Worm (Caenorhabditis elegans) whole organism, L1 larva: ENCODE data around the gene T27E7.5.
"Not testable (repeated sequence)": the region's sequence is repeated elsewhere in the genome, so short reads cannot be mapped to it uniquely, and the experiment has no call there.

Experiments used
- Y116A8C.19 ChIP-seq: sonication (generic microtip); optimal IDR thresholded peaks from 2 replicates; lab custom pipeline; 2016; ENCODE audit warnings: missing compliant biosample characterization, missing genetic modification characterization, borderline replicate concordance
- aha-1 ChIP-seq: fragments of 150-350 bp; optimal IDR thresholded peaks from 2 replicates; lab custom pipeline; 2014; ENCODE audit warnings: missing biosample characterization, missing genetic modification characterization
- blmp-1 ChIP-seq: fragments of 150-350 bp; optimal IDR thresholded peaks from 2 replicates; lab custom pipeline; 2014; ENCODE audit warnings: missing biosample characterization, missing genetic modification characterization
- ceh-8 ChIP-seq: fragments of 200-800 bp; sonication (Bioruptor generic); optimal IDR thresholded peaks from 2 replicates; lab custom pipeline; 2018; ENCODE audit warnings: mild to moderate bottlenecking, missing genetic modification characterization, moderate library complexity, missing compliant biosample characterization
- dsc-1 ChIP-seq: sonication (generic microtip); optimal IDR thresholded peaks from 2 replicates; lab custom pipeline; 2016; ENCODE audit warnings: mild to moderate bottlenecking, missing genetic modification characterization, missing compliant biosample characterization
- efl-1 ChIP-seq, 4 experiments: fragments of 150-350 bp; optimal IDR thresholded peaks in 3 of 4; peaks in 1 of 4; 1 replicate in 1 of 4; 2 replicates in 3 of 4; lab custom pipeline; 2014; ENCODE audit warnings: missing biosample characterization in 2 of 4, missing genetic modification characterization in 2 of 4, missing genetic modification reagents in 2 of 4
- efl-3 ChIP-seq: fragments of 200-800 bp; sonication (Bioruptor generic); optimal IDR thresholded peaks from 2 replicates; lab custom pipeline; 2018; ENCODE audit warnings: mild to moderate bottlenecking, missing genetic modification characterization, missing compliant biosample characterization
- elt-2 ChIP-seq: sonication (generic microtip); optimal IDR thresholded peaks from 2 replicates; lab custom pipeline; 2016; ENCODE audit warnings: missing genetic modification characterization, mild to moderate bottlenecking, inconsistent platforms, missing compliant biosample characterization, missing genetic modification reagents
- fkh-10 ChIP-seq: sonication (generic microtip); optimal IDR thresholded peaks from 2 replicates; lab custom pipeline; 2017; ENCODE audit warnings: missing biosample characterization, missing genetic modification reagents, missing genetic modification characterization
- fkh-4 ChIP-seq: sonication (generic microtip); optimal IDR thresholded peaks from 2 replicates; lab custom pipeline; 2016; ENCODE audit warnings: missing compliant biosample characterization, missing genetic modification characterization, borderline replicate concordance
- fkh-8 ChIP-seq: sonication (generic microtip); optimal IDR thresholded peaks from 2 replicates; lab custom pipeline; 2016; ENCODE audit warnings: mild to moderate bottlenecking, missing genetic modification characterization, missing compliant biosample characterization
- fos-1 ChIP-seq: fragments of 150-350 bp; optimal IDR thresholded peaks from 2 replicates; lab custom pipeline; 2014; ENCODE audit warnings: missing biosample characterization, missing genetic modification characterization
- hlh-4 ChIP-seq: sonication (generic microtip); optimal IDR thresholded peaks from 2 replicates; lab custom pipeline; 2016; ENCODE audit warnings: mild to moderate bottlenecking, missing genetic modification characterization, missing compliant biosample characterization
- jun-1 ChIP-seq: fragments of 150-350 bp; optimal IDR thresholded peaks from 2 replicates; lab custom pipeline; 2014; ENCODE audit warnings: missing biosample characterization, missing genetic modification reagents, missing genetic modification characterization
- lin-39 ChIP-seq: fragments of 150-350 bp; optimal IDR thresholded peaks from 2 replicates; lab custom pipeline; 2014; ENCODE audit warnings: missing biosample characterization, missing genetic modification reagents, missing genetic modification characterization
- lsy-2 ChIP-seq, 2 experiments: fragments of 150-350 bp; optimal IDR thresholded peaks; 2 replicates each; lab custom pipeline; 2014; ENCODE audit warnings: missing biosample characterization in 2 of 2, missing genetic modification characterization in 2 of 2
- mep-1 ChIP-seq: fragments of 150-350 bp; optimal IDR thresholded peaks from 2 replicates; lab custom pipeline; 2014; ENCODE audit warnings: missing biosample characterization, missing genetic modification characterization
- nhr-47 ChIP-seq: sonication (generic microtip); optimal IDR thresholded peaks from 2 replicates; lab custom pipeline; 2016; ENCODE audit warnings: mild to moderate bottlenecking, missing genetic modification characterization, moderate library complexity, missing compliant biosample characterization
- nhr-71 ChIP-seq: sonication (generic microtip); optimal IDR thresholded peaks from 2 replicates; lab custom pipeline; 2016; ENCODE audit warnings: mild to moderate bottlenecking, missing genetic modification characterization, moderate library complexity, missing compliant biosample characterization
- nhr-77 ChIP-seq: fragments of 150-350 bp; optimal IDR thresholded peaks from 2 replicates; lab custom pipeline; 2014; ENCODE audit warnings: missing biosample characterization, missing genetic modification characterization
- nhr-84 ChIP-seq: sonication (generic microtip); optimal IDR thresholded peaks from 2 replicates; lab custom pipeline; 2017; ENCODE audit warnings: missing biosample characterization, missing genetic modification characterization
- skn-1 ChIP-seq: fragments of 150-350 bp; optimal IDR thresholded peaks from 2 replicates; lab custom pipeline; 2014; ENCODE audit warnings: missing biosample characterization, missing genetic modification characterization
- snu-23 ChIP-seq: sonication (generic microtip); optimal IDR thresholded peaks from 2 replicates; lab custom pipeline; 2016; ENCODE audit warnings: missing genetic modification characterization, missing compliant biosample characterization
- sup-37 ChIP-seq: fragments of 200-800 bp; sonication (Bioruptor generic); optimal IDR thresholded peaks from 2 replicates; lab custom pipeline; 2018; ENCODE audit warnings: mild to moderate bottlenecking, missing genetic modification characterization, missing compliant biosample characterization
- swsn-7 ChIP-seq: sonication (generic microtip); optimal IDR thresholded peaks from 2 replicates; lab custom pipeline; 2016; ENCODE audit warnings: missing genetic modification characterization, missing compliant biosample characterization
- tbx-2 ChIP-seq: sonication (generic microtip); optimal IDR thresholded peaks from 2 replicates; lab custom pipeline; 2016; ENCODE audit warnings: missing genetic modification characterization, missing compliant biosample characterization
- unc-30 ChIP-seq: sonication (generic microtip); optimal IDR thresholded peaks from 2 replicates; lab custom pipeline; 2017; ENCODE audit warnings: missing biosample characterization, missing genetic modification characterization
- unc-98 ChIP-seq: fragments of 200-800 bp; sonication (Bioruptor generic); IDR thresholded peaks from 2 replicates; pipeline ENCODE4 v1.3.6; 2022; ENCODE audit warnings: missing genetic modification characterization, missing compliant biosample characterization
- vab-15 ChIP-seq: sonication (generic microtip); optimal IDR thresholded peaks from 2 replicates; lab custom pipeline; 2017; ENCODE audit warnings: missing genotype, mild to moderate bottlenecking, missing genetic modification characterization, missing compliant biosample characterization
- ztf-11 ChIP-seq, 2 experiments: sonication (generic microtip); optimal IDR thresholded peaks; 2 replicates each; lab custom pipeline; 2016 to 2017; ENCODE audit warnings: missing genetic modification characterization in 2 of 2, missing biosample characterization in 1 of 2, missing compliant biosample characterization in 1 of 2

T27E7.5 gene

DNA sequence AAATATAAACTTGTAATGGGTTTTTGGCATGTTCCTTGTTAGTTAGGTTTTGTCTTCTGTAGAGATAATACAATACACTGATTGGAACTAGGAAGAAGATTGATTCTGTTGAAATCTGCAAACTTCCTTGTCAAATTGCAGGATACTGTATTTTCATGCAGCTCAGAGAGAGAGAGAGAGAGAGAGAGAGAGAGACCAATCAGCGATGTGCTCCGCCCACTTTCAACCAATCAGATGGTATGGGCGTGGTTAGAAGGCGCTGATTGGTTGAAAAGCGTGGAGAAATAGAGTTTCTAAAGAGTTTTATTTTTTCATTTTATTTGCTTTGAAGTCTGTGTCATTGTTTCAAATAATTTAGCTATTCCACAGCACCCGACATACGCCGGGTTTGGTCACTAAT is 10.3 kb downstream of the T27E7.5 start:
- TF ChIP-seq unc-30 (tag; lab: Kevin White, UChicago) (no peak), blmp-1 (tag; lab: Kevin White, UChicago) (no peak), ceh-8 (no peak), mep-1 (tag; lab: Kevin White, UChicago) (no peak), fkh-10 (GFP tag; lab: Kevin White, UChicago) (no peak), tbx-2 (tag; lab: Kevin White, UChicago) (no peak), snu-23 (GFP tag; lab: Kevin White, UChicago) (no peak), aha-1 (tag; lab: Kevin White, UChicago) (no peak), fkh-4 (tag; lab: Kevin White, UChicago) (no peak), dsc-1 (tag; lab: Kevin White, UChicago) (no peak)

DNA sequence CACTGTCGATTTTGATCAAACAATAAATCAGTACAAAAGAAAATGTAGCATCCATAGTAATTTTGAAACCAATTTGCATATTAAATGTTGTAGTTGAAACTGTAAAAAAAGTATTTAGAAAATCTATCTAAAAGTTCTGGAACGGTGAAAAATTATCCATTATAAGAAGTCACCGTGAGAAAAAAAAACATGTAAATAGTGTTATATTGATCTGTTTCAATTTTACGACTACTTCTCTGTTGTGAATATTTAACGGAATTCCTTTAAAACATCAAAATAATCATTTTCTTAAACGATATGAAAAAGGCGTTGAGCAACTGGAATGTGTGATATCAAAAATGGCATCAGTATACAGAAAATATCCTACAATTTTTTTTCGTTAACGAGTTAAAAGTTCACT is 12.3 kb downstream of the T27E7.5 start, which contains the start of gene T27E7.9:
Gene T27E7.9 (minus strand): TSS at position 101 of the 400 bp plus-strand sequence.
- no peak for TF ChIP-seq sup-37 (GFP tag; lab: Kevin White, UChicago)
- no peak for TF ChIP-seq ztf-11 (tag; optimal IDR thresholded peaks at IDR 0.05; lab: Kevin White, UChicago)
- no peak for TF ChIP-seq efl-3
- no peak for TF ChIP-seq nhr-47 (tag; lab: Kevin White, UChicago)
- TF ChIP-seq unc-30 (tag; lab: Kevin White, UChicago) = no peak
- no peak for TF ChIP-seq lin-39 (tag; lab: Kevin White, UChicago)
- no peak for TF ChIP-seq hlh-4 (tag; lab: Kevin White, UChicago)

DNA sequence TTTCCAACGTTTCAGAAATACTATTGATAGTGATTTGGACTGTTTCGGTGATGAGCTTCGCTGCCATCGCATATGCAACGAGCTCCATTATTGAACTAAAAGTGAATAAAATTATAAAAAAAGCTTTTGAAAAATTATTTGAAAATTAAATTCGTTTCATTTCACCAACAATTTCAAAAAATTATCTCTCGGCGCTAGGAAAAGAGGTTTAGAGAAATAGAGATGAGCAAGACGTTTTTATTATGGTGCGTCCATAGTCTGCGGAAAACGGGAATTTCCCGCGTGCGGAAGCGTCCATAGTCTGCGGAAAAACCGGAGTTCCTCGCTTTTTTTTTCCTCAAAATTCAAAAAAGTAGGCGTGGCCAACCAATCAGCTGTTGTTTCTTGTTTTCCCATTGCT is 14.9 kb downstream of the T27E7.5 start, which contains the start of gene pals-30:
Gene pals-30 (minus strand): TSS at position 101 of the 400 bp plus-strand sequence.
- TF ChIP-seq vab-15; Y116A8C.19 (tag; lab: Kevin White, UChicago); lsy-2 (tag; optimal IDR thresholded peaks at IDR 0.05; lab: Kevin White, UChicago): not testable (repeated sequence)

DNA sequence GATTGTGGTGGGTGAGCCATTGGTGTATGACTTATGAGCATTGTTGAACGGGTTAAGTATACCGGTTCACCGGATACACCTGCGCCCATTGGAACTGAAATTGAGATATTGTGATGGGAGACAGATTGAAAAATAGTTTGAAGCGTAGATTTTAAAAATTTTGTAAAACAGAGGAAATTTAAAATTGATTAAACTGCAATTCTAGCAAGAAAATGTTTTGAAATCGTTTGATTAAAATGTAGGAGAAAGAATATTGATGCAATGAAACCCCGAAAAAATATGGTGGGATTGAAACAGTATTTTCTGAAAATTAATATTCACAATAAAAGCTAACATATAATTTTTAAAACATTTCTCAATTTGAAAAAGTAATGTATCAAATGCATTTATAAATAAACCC is 17.8 kb downstream of the T27E7.5 start, which contains the start of gene Y57G11B.6:
Gene Y57G11B.6 (minus strand): TSS at position 101 of the 400 bp plus-strand sequence.
- TF ChIP-seq nhr-71 (tag; lab: Kevin White, UChicago) = no peak
- no peak for TF ChIP-seq fos-1 (tag; lab: Kevin White, UChicago)

DNA sequence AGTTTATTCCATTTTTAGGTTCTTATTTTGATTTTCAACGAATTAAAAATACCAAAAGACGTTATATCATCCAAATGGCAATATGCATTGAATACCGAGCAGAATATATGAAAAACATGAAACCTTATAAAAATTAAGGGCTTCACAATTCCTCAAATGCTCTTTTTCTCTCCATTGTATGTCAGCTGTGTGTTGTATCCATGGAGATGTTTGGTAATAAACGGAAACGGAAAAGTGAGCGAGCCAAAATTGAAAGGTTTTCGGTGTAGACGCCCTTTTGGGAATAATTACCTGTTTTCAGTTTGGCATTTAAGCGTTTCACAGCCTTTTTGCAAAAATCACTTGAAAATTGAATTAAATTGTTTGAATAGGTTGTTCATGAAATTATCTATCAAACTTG is 20.7 kb downstream of the T27E7.5 start:
- TF ChIP-seq swsn-7 = no peak
- peak; percentile 69 for TF ChIP-seq fkh-8 (tag; lab: Kevin White, UChicago)
- TF ChIP-seq elt-2 = no peak
- TF ChIP-seq efl-3 = no peak
- no peak for TF ChIP-seq sup-37 (GFP tag; lab: Kevin White, UChicago)
- no peak for TF ChIP-seq nhr-77 (tag; lab: Kevin White, UChicago)
- TF ChIP-seq, all 84 proteins: peak for 1

DNA sequence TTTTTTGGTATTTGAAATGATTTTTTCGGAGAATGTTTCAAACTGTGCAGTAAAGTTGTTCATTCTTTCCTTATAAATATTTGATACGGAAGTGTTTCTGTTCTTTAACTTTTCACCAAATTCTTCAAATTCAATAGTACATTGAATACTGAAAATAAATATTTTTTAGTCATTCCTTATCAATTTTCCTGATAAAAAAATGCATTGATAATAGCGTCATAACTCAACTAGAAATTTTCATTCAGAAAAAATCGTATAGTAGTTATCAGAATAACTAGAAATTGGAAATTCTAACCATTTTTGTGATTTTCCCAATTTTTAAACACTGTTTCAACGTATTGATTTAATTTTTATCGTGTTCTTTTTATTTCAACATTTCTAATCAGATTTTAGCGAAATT is 22.3 kb downstream of the T27E7.5 start:
- no peak for TF ChIP-seq tbx-2 (tag; lab: Kevin White, UChicago)
- peak; percentile 15 for TF ChIP-seq elt-2
- no peak for TF ChIP-seq efl-1 (optimal IDR thresholded peaks at IDR 0.05; lab: Kevin White, UChicago)
- TF ChIP-seq efl-1 (GFP tag; optimal IDR thresholded peaks at IDR 0.05 in 1 of 2; lab: Kevin White, UChicago) = peak in 1 of 2 experiments; percentile 31
- TF ChIP-seq Y116A8C.19 (tag; lab: Kevin White, UChicago) = no peak
- no peak for TF ChIP-seq jun-1 (tag; lab: Kevin White, UChicago)
- TF ChIP-seq unc-98 (GFP tag; lab: Robert Waterston, UW) = no peak
- TF ChIP-seq skn-1 (tag; lab: Kevin White, UChicago) = no peak
- no peak for TF ChIP-seq nhr-84 (tag; lab: Kevin White, UChicago)
